Worm (Caenorhabditis elegans) whole organism, L1 larva: ENCODE measurements around the gene ZK1236.5.
A peak's percentile ranks its signal among the peaks of the same experiment; 100 is the strongest.

Experiments
- C16A3.4 ChIP-seq: fragments of 150-350 bp; optimal IDR thresholded peaks from 2 replicates; lab custom pipeline; 2014; ENCODE audit warnings: missing biosample characterization, missing genetic modification characterization
- C34B4.2 ChIP-seq: sonication (generic microtip); optimal IDR thresholded peaks from 2 replicates; lab custom pipeline; 2017; ENCODE audit warnings: mild to moderate bottlenecking, missing genetic modification characterization, missing compliant biosample characterization
- F16B12.6 ChIP-seq: fragments of 150-350 bp; optimal IDR thresholded peaks from 2 replicates; lab custom pipeline; 2014; ENCODE audit warnings: missing biosample characterization, missing genetic modification characterization
- alr-1 ChIP-seq: fragments of 200-800 bp; sonication (Bioruptor generic); optimal IDR thresholded peaks from 2 replicates; lab custom pipeline; 2018; ENCODE audit warnings: borderline replicate concordance, mild to moderate bottlenecking, missing genetic modification characterization, missing compliant biosample characterization
- ama-1 ChIP-seq: fragments of 150-350 bp; optimal IDR thresholded peaks from 2 replicates; lab custom pipeline; 2014
- blmp-1 ChIP-seq: fragments of 150-350 bp; optimal IDR thresholded peaks from 2 replicates; lab custom pipeline; 2014; ENCODE audit warnings: missing biosample characterization, missing genetic modification characterization
- ceh-8 ChIP-seq: fragments of 200-800 bp; sonication (Bioruptor generic); optimal IDR thresholded peaks from 2 replicates; lab custom pipeline; 2018; ENCODE audit warnings: mild to moderate bottlenecking, missing genetic modification characterization, moderate library complexity, missing compliant biosample characterization
- ceh-82 ChIP-seq, 3 experiments: fragments of 150-350 bp in 1 of 3; sonication (generic microtip) in 2 of 3; optimal IDR thresholded peaks; 2 replicates each; lab custom pipeline; 2014 to 2017; ENCODE audit warnings: missing biosample characterization in 3 of 3, missing genetic modification characterization in 3 of 3
- ceh-90 ChIP-seq: sonication (generic microtip); optimal IDR thresholded peaks from 2 replicates; lab custom pipeline; 2016; ENCODE audit warnings: missing genetic modification characterization, missing compliant biosample characterization
- dpl-1 ChIP-seq, 3 experiments: fragments of 150-350 bp in 2 of 3; sonication (generic microtip) in 1 of 3; optimal IDR thresholded peaks; 2 replicates each; lab custom pipeline; 2014 to 2017; ENCODE audit warnings: missing biosample characterization in 3 of 3, missing genetic modification characterization in 3 of 3, missing genetic modification reagents in 3 of 3
- dsc-1 ChIP-seq: sonication (generic microtip); optimal IDR thresholded peaks from 2 replicates; lab custom pipeline; 2016; ENCODE audit warnings: mild to moderate bottlenecking, missing genetic modification characterization, missing compliant biosample characterization
- efl-1 ChIP-seq, 4 experiments: fragments of 150-350 bp; optimal IDR thresholded peaks in 3 of 4; peaks in 1 of 4; 1 replicate in 1 of 4; 2 replicates in 3 of 4; lab custom pipeline; 2014; ENCODE audit warnings: missing biosample characterization in 2 of 4, missing genetic modification characterization in 2 of 4, missing genetic modification reagents in 2 of 4
- egl-13 ChIP-seq: sonication (generic microtip); optimal IDR thresholded peaks from 2 replicates; lab custom pipeline; 2016; ENCODE audit warnings: missing genotype, missing genetic modification reagents, missing genetic modification characterization, missing compliant biosample characterization
- egl-27 ChIP-seq, 2 experiments: fragments of 150-350 bp in 1 of 2; sonication (generic microtip); optimal IDR thresholded peaks; 3 replicates each; lab custom pipeline; 2017 to 2018; ENCODE audit warnings: missing biosample characterization in 2 of 2, missing genetic modification characterization in 2 of 2, missing genetic modification reagents in 2 of 2
- elt-2 ChIP-seq: sonication (generic microtip); optimal IDR thresholded peaks from 2 replicates; lab custom pipeline; 2016; ENCODE audit warnings: missing genetic modification characterization, mild to moderate bottlenecking, inconsistent platforms, missing compliant biosample characterization, missing genetic modification reagents
- elt-3 ChIP-seq, 6 experiments: fragments of 150-350 bp in 1 of 6; sonication (generic microtip); optimal IDR thresholded peaks; 2 replicates each; lab custom pipeline; 2017 to 2018; ENCODE audit warnings: missing biosample characterization in 6 of 6, missing genetic modification characterization in 6 of 6, inconsistent platforms in 1 of 6
- fkh-4 ChIP-seq: sonication (generic microtip); optimal IDR thresholded peaks from 2 replicates; lab custom pipeline; 2016; ENCODE audit warnings: missing compliant biosample characterization, missing genetic modification characterization, borderline replicate concordance
- fos-1 ChIP-seq: fragments of 150-350 bp; optimal IDR thresholded peaks from 2 replicates; lab custom pipeline; 2014; ENCODE audit warnings: missing biosample characterization, missing genetic modification characterization
- hlh-4 ChIP-seq: sonication (generic microtip); optimal IDR thresholded peaks from 2 replicates; lab custom pipeline; 2016; ENCODE audit warnings: mild to moderate bottlenecking, missing genetic modification characterization, missing compliant biosample characterization
- isw-1 ChIP-seq: fragments of 200-800 bp; sonication (Bioruptor generic); IDR thresholded peaks from 2 replicates; pipeline ENCODE4 v1.3.6; 2022; ENCODE audit warnings: missing genetic modification characterization, missing compliant biosample characterization
- jun-1 ChIP-seq: fragments of 150-350 bp; optimal IDR thresholded peaks from 2 replicates; lab custom pipeline; 2014; ENCODE audit warnings: missing biosample characterization, missing genetic modification reagents, missing genetic modification characterization
- lin-14 ChIP-seq: fragments of 200-800 bp; sonication (Bioruptor generic); optimal IDR thresholded peaks from 2 replicates; lab custom pipeline; 2018; ENCODE audit warnings: mild to moderate bottlenecking, missing genetic modification characterization, moderate library complexity, missing compliant biosample characterization
- lin-35 ChIP-seq, 2 experiments: fragments of 150-350 bp; optimal IDR thresholded peaks; 2 replicates each; lab custom pipeline; 2014; ENCODE audit warnings: missing biosample characterization in 2 of 2, missing genetic modification characterization in 2 of 2, missing genetic modification reagents in 2 of 2
- lin-39 ChIP-seq: fragments of 150-350 bp; optimal IDR thresholded peaks from 2 replicates; lab custom pipeline; 2014; ENCODE audit warnings: missing biosample characterization, missing genetic modification reagents, missing genetic modification characterization
- lir-3 ChIP-seq: sonication (generic microtip); optimal IDR thresholded peaks from 2 replicates; lab custom pipeline; 2016; ENCODE audit warnings: mild to moderate bottlenecking, missing genetic modification characterization, moderate library complexity, missing compliant biosample characterization; ENCODE audit not compliant: poor library complexity
- mef-2 ChIP-seq: fragments of 150-350 bp; optimal IDR thresholded peaks from 2 replicates; lab custom pipeline; 2014; ENCODE audit warnings: missing biosample characterization, missing genetic modification characterization
- nhr-12 ChIP-seq: sonication (generic microtip); optimal IDR thresholded peaks from 2 replicates; lab custom pipeline; 2017; ENCODE audit warnings: missing biosample characterization, missing genetic modification characterization
- nhr-19 ChIP-seq: fragments of 200-800 bp; sonication (Bioruptor generic); conservative IDR thresholded peaks from 2 replicates; pipeline ENCODE4 v1.3.6; 2022; ENCODE audit warnings: missing genetic modification characterization, missing compliant biosample characterization
- nhr-20 ChIP-seq: sonication (generic microtip); optimal IDR thresholded peaks from 2 replicates; lab custom pipeline; 2016; ENCODE audit warnings: mild to moderate bottlenecking, missing genetic modification characterization, missing compliant biosample characterization
- nhr-47 ChIP-seq: sonication (generic microtip); optimal IDR thresholded peaks from 2 replicates; lab custom pipeline; 2016; ENCODE audit warnings: mild to moderate bottlenecking, missing genetic modification characterization, moderate library complexity, missing compliant biosample characterization
- nhr-71 ChIP-seq: sonication (generic microtip); optimal IDR thresholded peaks from 2 replicates; lab custom pipeline; 2016; ENCODE audit warnings: mild to moderate bottlenecking, missing genetic modification characterization, moderate library complexity, missing compliant biosample characterization
- nhr-76 ChIP-seq: sonication (generic microtip); optimal IDR thresholded peaks from 2 replicates; lab custom pipeline; 2017; ENCODE audit warnings: missing biosample characterization, missing genetic modification characterization
- nhr-84 ChIP-seq: sonication (generic microtip); optimal IDR thresholded peaks from 2 replicates; lab custom pipeline; 2017; ENCODE audit warnings: missing biosample characterization, missing genetic modification characterization
- nhr-90 ChIP-seq: sonication (generic microtip); optimal IDR thresholded peaks from 2 replicates; lab custom pipeline; 2016; ENCODE audit warnings: mild to moderate bottlenecking, missing genetic modification characterization, missing compliant biosample characterization; ENCODE audit not compliant: poor library complexity
- pag-3 ChIP-seq: sonication (generic microtip); optimal IDR thresholded peaks from 2 replicates; lab custom pipeline; 2017; ENCODE audit warnings: missing genetic modification characterization, mild to moderate bottlenecking, missing compliant biosample characterization, antibody characterized with exemption, borderline replicate concordance; ENCODE audit not compliant: insufficient read depth
- pax-3 ChIP-seq: fragments of 200-800 bp; sonication (Bioruptor generic); optimal IDR thresholded peaks from 2 replicates; lab custom pipeline; 2018; ENCODE audit warnings: mild to moderate bottlenecking, missing genetic modification characterization, moderate library complexity, missing compliant biosample characterization
- rnt-1 ChIP-seq: sonication (generic microtip); optimal IDR thresholded peaks from 2 replicates; lab custom pipeline; 2016; ENCODE audit warnings: mild to moderate bottlenecking, missing genetic modification characterization, moderate library complexity, missing compliant biosample characterization
- snpc-4 ChIP-seq: fragments of 150-350 bp; optimal IDR thresholded peaks from 2 replicates; lab custom pipeline; 2014; ENCODE audit warnings: missing biosample characterization, missing genetic modification characterization
- sptf-1 ChIP-seq: fragments of 150-350 bp; optimal IDR thresholded peaks from 2 replicates; lab custom pipeline; 2014; ENCODE audit warnings: missing biosample characterization, missing genetic modification characterization
- swsn-7 ChIP-seq: sonication (generic microtip); optimal IDR thresholded peaks from 2 replicates; lab custom pipeline; 2016; ENCODE audit warnings: missing genetic modification characterization, missing compliant biosample characterization
- tbx-2 ChIP-seq: sonication (generic microtip); optimal IDR thresholded peaks from 2 replicates; lab custom pipeline; 2016; ENCODE audit warnings: missing genetic modification characterization, missing compliant biosample characterization
- tlp-1 ChIP-seq: fragments of 150-350 bp; optimal IDR thresholded peaks from 2 replicates; lab custom pipeline; 2014; ENCODE audit warnings: missing biosample characterization, missing genetic modification characterization
- unc-130 ChIP-seq: fragments of 150-350 bp; optimal IDR thresholded peaks from 2 replicates; lab custom pipeline; 2017; ENCODE audit warnings: missing biosample characterization, missing genetic modification characterization, inconsistent platforms
- unc-30 ChIP-seq: sonication (generic microtip); optimal IDR thresholded peaks from 2 replicates; lab custom pipeline; 2017; ENCODE audit warnings: missing biosample characterization, missing genetic modification characterization
- unc-62 ChIP-seq: fragments of 150-350 bp; optimal IDR thresholded peaks from 2 replicates; lab custom pipeline; 2014; ENCODE audit warnings: missing biosample characterization, missing genetic modification reagents, missing genetic modification characterization
- xbp-1 ChIP-seq: sonication (generic microtip); optimal IDR thresholded peaks from 2 replicates; lab custom pipeline; 2016; ENCODE audit warnings: missing genetic modification characterization, missing compliant biosample characterization
- zag-1 ChIP-seq: fragments of 150-350 bp; optimal IDR thresholded peaks from 2 replicates; lab custom pipeline; 2014; ENCODE audit warnings: missing biosample characterization, missing genetic modification characterization

The ZK1236.5 gene

DNA sequence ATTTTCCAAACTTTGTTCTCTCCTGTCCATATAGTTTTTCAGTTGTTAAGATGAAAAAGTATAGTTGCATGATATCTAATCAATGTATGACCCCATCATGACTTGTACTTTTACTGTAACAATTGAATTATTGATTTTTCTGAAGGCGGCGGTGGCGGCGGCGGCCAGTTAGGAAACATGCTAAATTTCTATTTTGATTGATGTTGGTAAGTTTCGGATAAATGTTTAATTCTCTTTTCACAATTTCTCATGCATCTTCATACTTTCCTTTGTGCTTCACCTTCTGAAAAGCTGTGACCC, 14.1 kb downstream of the ZK1236.5 start, which contains the start of gene sor-1:
Gene sor-1 (plus strand): TSS at position 201 of the 300 bp plus-strand sequence.
- TF ChIP-seq hlh-4 (no peak), nhr-47 (tag; lab: Kevin White, UChicago) (no peak), lin-39 (no peak), unc-30 (no peak), fkh-4 (tag; lab: Kevin White, UChicago) (no peak), C34B4.2 (tag; lab: Kevin White, UChicago) (no peak)

DNA sequence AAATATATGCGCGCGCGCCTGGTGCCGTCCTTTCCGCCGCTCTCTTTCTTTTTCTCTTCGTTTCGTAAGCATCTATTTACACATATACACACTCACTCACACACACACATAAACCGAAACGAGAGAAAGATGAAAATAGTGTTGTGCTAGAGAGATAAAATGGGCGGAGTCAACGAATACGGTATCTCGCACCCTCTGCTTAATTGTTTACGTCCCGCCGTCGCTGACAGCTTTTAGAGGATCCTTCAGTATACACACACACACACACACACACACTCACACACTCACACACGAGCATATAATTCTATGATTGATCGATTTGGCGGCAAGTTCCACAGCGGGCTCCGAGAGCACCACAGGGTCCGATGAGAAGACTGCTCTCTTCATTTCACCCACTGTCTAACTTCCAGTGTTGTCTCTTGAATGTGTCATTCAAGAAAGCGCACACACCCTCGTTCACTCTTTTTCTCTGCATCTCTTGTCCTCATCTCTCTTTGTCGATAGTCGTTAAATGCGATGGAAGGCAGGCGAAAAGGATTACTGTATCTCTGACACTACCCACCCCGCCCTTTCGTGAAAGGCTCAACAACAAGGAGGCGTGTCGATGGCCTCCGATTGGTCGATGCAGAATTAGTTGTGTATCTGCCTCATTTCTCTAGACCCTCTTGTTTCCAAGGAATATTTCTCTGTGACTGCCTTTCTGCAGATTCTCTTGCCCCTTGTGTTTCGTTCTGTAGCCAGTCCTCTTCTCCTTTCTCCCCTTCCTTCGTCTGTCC, 14.6 kb downstream of the ZK1236.5 start:
- TF ChIP-seq elt-2 (tag; lab: Kevin White, UChicago) (peak; percentile 81), hlh-4 (no peak), ama-1 (lab: Kevin White, UChicago) (no peak), nhr-90 (tag; lab: Kevin White, UChicago) (peak; percentile 87), nhr-12 (tag; lab: Kevin White, UChicago) (no peak), nhr-47 (tag; lab: Kevin White, UChicago) (peak; percentile 95), xbp-1 (tag; lab: Kevin White, UChicago) (peak; percentile 99), alr-1 (tag; lab: Kevin White, UChicago) (no peak), unc-62 (GFP tag; lab: Kevin White, UChicago) (no peak), nhr-20 (tag; lab: Kevin White, UChicago) (peak; percentile 95), nhr-76 (tag; lab: Kevin White, UChicago) (peak; percentile 28), pax-3 (tag; lab: Kevin White, UChicago) (peak; percentile 81), ceh-8 (GFP tag; lab: Kevin White, UChicago) (peak; percentile 90), pag-3 (tag; lab: Kevin White, UChicago) (no peak), fos-1 (tag; lab: Kevin White, UChicago) (peak; percentile 89), egl-13 (tag; lab: Kevin White, UChicago) (peak; percentile 92), rnt-1 (tag; lab: Kevin White, UChicago) (peak; percentile 84), tlp-1 (tag; lab: Kevin White, UChicago) (no peak), nhr-71 (tag; lab: Kevin White, UChicago) (peak; percentile 98), jun-1 (tag; lab: Kevin White, UChicago) (peak; percentile 87), lin-39 (peak; percentile 84), zag-1 (tag; lab: Kevin White, UChicago) (peak; percentile 89), isw-1 (peak; percentile 86), tbx-2 (peak; percentile 97), efl-1 (optimal IDR thresholded peaks at IDR 0.05; lab: Kevin White, UChicago) (peak; percentile 85 to 87), efl-1 (GFP tag; optimal IDR thresholded peaks at IDR 0.05 in 1 of 2; lab: Kevin White, UChicago) (peak; percentile 53 to 95), swsn-7 (tag; lab: Kevin White, UChicago) (peak; percentile 96), fkh-4 (tag; lab: Kevin White, UChicago) (peak; percentile 79), snpc-4 (tag; lab: Kevin White, UChicago) (peak; percentile 64), unc-30 (no peak), egl-27 (tag; optimal IDR thresholded peaks at IDR 0.05; lab: Kevin White, UChicago) (peak; percentile 32 to 77), sptf-1 (tag; lab: Kevin White, UChicago) (no peak), ceh-82 (tag; optimal IDR thresholded peaks at IDR 0.05; lab: Kevin White, UChicago) (peak; percentile 72 to 83 (median 79)), lin-14 (GFP tag; lab: Kevin White, UChicago) (peak; percentile 98), C16A3.4 (tag; lab: Kevin White, UChicago) (peak; percentile 84), mef-2 (tag; lab: Kevin White, UChicago) (peak; percentile 40), elt-3 (tag; optimal IDR thresholded peaks at IDR 0.05; lab: Kevin White, UChicago) (peak in 3 of 6 experiments; percentile 54 to 75 (median 62)), dpl-1 (GFP tag; optimal IDR thresholded peaks at IDR 0.05; lab: Kevin White, UChicago) (peak; percentile 66 to 73 (median 66)), unc-130 (tag; lab: Kevin White, UChicago) (no peak), lir-3 (tag; lab: Kevin White, UChicago) (peak; percentile 75), ceh-90 (tag; lab: Kevin White, UChicago) (peak; percentile 6), nhr-84 (tag; lab: Kevin White, UChicago) (no peak), F16B12.6 (no peak), lin-35 (GFP tag; optimal IDR thresholded peaks at IDR 0.05; lab: Kevin White, UChicago) (peak; percentile 77 to 83), nhr-19 (GFP tag; lab: Robert Waterston, UW) (peak; percentile 91), dsc-1 (peak; percentile 91), blmp-1 (tag; lab: Kevin White, UChicago) (peak; percentile 85)
